Fruit fly (Drosophila melanogaster): Measurements from ENCODE around the gene rdx.
A peak's percentile ranks its signal among the peaks of the same experiment; 100 is the strongest.

Gene rdx

dm6 chr3R:14031531-14032414 lies at the start of gene rdx, which contains the start of gene CG3061 (continued):
- TF ChIP-seq CG1602 (GFP tag; optimal IDR thresholded peaks at IDR 0.05) = peak; percentile 15
- TF ChIP-seq esg (GFP tag; conservative IDR thresholded peaks at IDR 0.05) = no peak
- 0 out of 2 replicates have a peak, but pooled peaks have one; percentile 8 for TF ChIP-seq sim (GFP tag; IDR thresholded peaks at IDR 0.05)
- TF ChIP-seq PHDP (tag; optimal IDR thresholded peaks at IDR 0.05) = peak; percentile 39
- peak; percentile 72 for TF ChIP-seq CG13894 (tag; optimal IDR thresholded peaks at IDR 0.05)
- no peak for TF ChIP-seq ac (GFP tag; optimal IDR thresholded peaks at IDR 0.05)
- no peak for TF ChIP-seq gfzf (GFP tag; optimal IDR thresholded peaks at IDR 0.05)
- TF ChIP-seq aop (GFP tag; IDR thresholded peaks at IDR 0.05) = no peak
- TF ChIP-seq Vsx1 (GFP tag; optimal IDR thresholded peaks at IDR 0.05) = peak; percentile 13
- no peak for TF ChIP-seq CG13287 (GFP tag; IDR thresholded peaks at IDR 0.05; ENCODE audit: partially characterized antibody)
- no peak for TF ChIP-seq CG16779 (GFP tag; IDR thresholded peaks at IDR 0.05)
- no peak for TF ChIP-seq CG31388 (GFP tag; optimal IDR thresholded peaks at IDR 0.05)
- no peak for TF ChIP-seq CG9609 (GFP tag; optimal IDR thresholded peaks at IDR 0.05)
- TF ChIP-seq tx (GFP tag; optimal IDR thresholded peaks at IDR 0.05) = no peak
- TF ChIP-seq dpn (GFP tag; optimal IDR thresholded peaks at IDR 0.05) = peak in 1 of 2 experiments; percentile 48
- peak; percentile 86 for TF ChIP-seq nmo (GFP tag; optimal IDR thresholded peaks at IDR 0.05)
- peak; percentile 40 for TF ChIP-seq CG18619 (GFP tag; optimal IDR thresholded peaks at IDR 0.05)
- no peak for TF ChIP-seq Hsf (GFP tag; optimal IDR thresholded peaks at IDR 0.05)
- TF ChIP-seq Hr3 (GFP tag; optimal IDR thresholded peaks at IDR 0.05) = peak; percentile 78
- TF ChIP-seq CG31441 (GFP tag; IDR thresholded peaks at IDR 0.05) = peak; percentile 74
- peak; percentile 31; the same call in 1 of the 2 replicates for TF ChIP-seq MBD-R2 (GFP tag; IDR thresholded peaks at IDR 0.05)
- TF ChIP-seq az2 (GFP tag; optimal IDR thresholded peaks at IDR 0.05) = peak; percentile 53
- peak; percentile 28; the same call in 1 of the 2 replicates for TF ChIP-seq sisA (GFP tag; IDR thresholded peaks at IDR 0.05)
- TF ChIP-seq CG30403 (GFP tag; optimal IDR thresholded peaks at IDR 0.05) = peak; percentile 72
- TF ChIP-seq cas (GFP tag; IDR thresholded peaks at IDR 0.05) = no peak
- peak; percentile 33 for TF ChIP-seq tap (tag; optimal IDR thresholded peaks at IDR 0.05)
- TF ChIP-seq nau (GFP tag; optimal IDR thresholded peaks at IDR 0.05) = no peak
- TF ChIP-seq CG34376 (GFP tag; optimal IDR thresholded peaks at IDR 0.05) = no peak
- no peak for TF ChIP-seq CG14667 (GFP tag; IDR thresholded peaks at IDR 0.05)
- TF ChIP-seq ato (GFP tag; IDR thresholded peaks at IDR 0.05; ENCODE audit: partially characterized antibody) = no peak
- TF ChIP-seq HmgD (GFP tag; optimal IDR thresholded peaks at IDR 0.05) = no peak
- peak; percentile 81 for TF ChIP-seq sug (tag; optimal IDR thresholded peaks at IDR 0.05)
- peak; percentile 47 for TF ChIP-seq BEAF-32 (GFP tag; optimal IDR thresholded peaks at IDR 0.05)
- TF ChIP-seq CG3726 (GFP tag; IDR thresholded peaks at IDR 0.05) = no peak
- no peak for TF ChIP-seq CG17328 (GFP tag; IDR thresholded peaks at IDR 0.05)
- peak; percentile 56 for TF ChIP-seq Xbp1 (GFP tag; optimal IDR thresholded peaks at IDR 0.05)
- peak; percentile 21 for TF ChIP-seq CG1603 (tag; optimal IDR thresholded peaks at IDR 0.05)
- TF ChIP-seq kah (GFP tag; optimal IDR thresholded peaks at IDR 0.05) = no peak
- TF ChIP-seq CG1529 (GFP tag; optimal IDR thresholded peaks at IDR 0.05) = no peak
- TF ChIP-seq Sox102F (GFP tag; optimal IDR thresholded peaks at IDR 0.05) = peak; percentile 57
- peak; percentile 3 for TF ChIP-seq HLH54F (GFP tag; optimal IDR thresholded peaks at IDR 0.05)
- peak; percentile 57 for TF ChIP-seq zen (tag; optimal IDR thresholded peaks at IDR 0.05)
- TF ChIP-seq CG8281 (tag; optimal IDR thresholded peaks at IDR 0.05) = peak; percentile 24
- TF ChIP-seq CG10959 (GFP tag; IDR thresholded peaks at IDR 0.05) = no peak
- TF ChIP-seq CG7786 (GFP tag; optimal IDR thresholded peaks at IDR 0.05) = no peak
- TF ChIP-seq salm (tag; optimal IDR thresholded peaks at IDR 0.05) = no peak
- TF ChIP-seq CG4730 (GFP tag; IDR thresholded peaks at IDR 0.05) = 0 out of 2 replicates have a peak, but pooled peaks have one; percentile 21
- TF ChIP-seq gcm2 (GFP tag; optimal IDR thresholded peaks at IDR 0.05) = no peak
- TF ChIP-seq CG11398 (GFP tag; optimal IDR thresholded peaks at IDR 0.05) = no peak

Data from whole organism, embryonic.